Worm (Caenorhabditis elegans): ENCODE data around the gene F58H1.3.

ce11 chrV:11919639-11920038 lies 14.1 kb upstream of the F58H1.3 start:
- no peak for TF ChIP-seq C38D4.7 (GFP tag; optimal IDR thresholded peaks at IDR 0.05)
- no peak for TF ChIP-seq ama-1 (optimal IDR thresholded peaks at IDR 0.05)
- TF ChIP-seq unc-86 (tag; optimal IDR thresholded peaks at IDR 0.05): no peak
- no peak for TF ChIP-seq pha-2 (tag; optimal IDR thresholded peaks at IDR 0.05)
- no peak for TF ChIP-seq Y22D7AL.16 (tag; optimal IDR thresholded peaks at IDR 0.05)
- TF ChIP-seq ceh-2 (tag; optimal IDR thresholded peaks at IDR 0.05): no peak
- no peak for TF ChIP-seq nhr-11 (tag; optimal IDR thresholded peaks at IDR 0.05)
- no peak for TF ChIP-seq K09A11.1 (tag; optimal IDR thresholded peaks at IDR 0.05; ENCODE audit: insufficient read depth)
- no peak for TF ChIP-seq dve-1 (tag; optimal IDR thresholded peaks at IDR 0.05)
- no peak for TF ChIP-seq pqm-1 (tag; optimal IDR thresholded peaks at IDR 0.05)
- no peak for TF ChIP-seq nfya-1 (tag; optimal IDR thresholded peaks at IDR 0.05)
- TF ChIP-seq lin-11 (tag; optimal IDR thresholded peaks at IDR 0.05): no peak
- no peak for TF ChIP-seq T23F11.4 (GFP tag; optimal IDR thresholded peaks at IDR 0.05)

Data from whole organism, late embryonic.